Worm (Caenorhabditis elegans) whole organism, L1 larva: Measurements from ENCODE around the gene cut-3.

Source experiments
- ets-5 ChIP-seq: fragments of 200-800 bp; sonication (Bioruptor generic); IDR thresholded peaks from 2 replicates; pipeline ENCODE4 v1.3.6; 2022; ENCODE audit warnings: missing genetic modification characterization, missing compliant biosample characterization
- nhr-237 ChIP-seq: fragments of 150-350 bp; optimal IDR thresholded peaks from 2 replicates; lab custom pipeline; 2014; ENCODE audit warnings: missing biosample characterization, missing genetic modification characterization
- nhr-90 ChIP-seq: sonication (generic microtip); optimal IDR thresholded peaks from 2 replicates; lab custom pipeline; 2016; ENCODE audit warnings: mild to moderate bottlenecking, missing genetic modification characterization, missing compliant biosample characterization; ENCODE audit not compliant: poor library complexity
- snu-23 ChIP-seq: sonication (generic microtip); optimal IDR thresholded peaks from 2 replicates; lab custom pipeline; 2016; ENCODE audit warnings: missing genetic modification characterization, missing compliant biosample characterization

DNA sequence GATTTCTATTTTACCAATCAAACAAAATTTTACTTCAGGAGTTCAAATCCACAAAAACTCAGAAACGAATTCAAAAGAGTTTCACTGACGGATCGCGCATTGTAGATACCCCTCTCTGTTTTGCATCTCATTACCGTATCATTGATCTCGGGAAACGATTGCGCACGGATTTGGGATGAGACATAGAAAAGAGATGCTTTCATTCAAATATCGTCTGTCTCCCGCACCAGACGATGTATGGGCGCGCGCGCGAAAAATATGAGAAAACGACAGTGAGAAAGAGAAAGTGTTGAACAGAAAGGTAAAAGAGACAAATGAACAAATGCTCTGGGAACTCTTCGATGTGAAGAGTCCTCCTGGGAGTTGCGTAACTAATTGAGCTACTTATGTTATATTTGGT, 35.6 kb downstream of the cut-3 start:
- TF ChIP-seq ets-5 (GFP tag; lab: Robert Waterston, UW) (no peak), nhr-90 (tag; lab: Kevin White, UChicago) (no peak), snu-23 (GFP tag; lab: Kevin White, UChicago) (no peak), nhr-237 (no peak)
